Worm (Caenorhabditis elegans): Measurements from ENCODE around the gene ska-3.

DNA sequence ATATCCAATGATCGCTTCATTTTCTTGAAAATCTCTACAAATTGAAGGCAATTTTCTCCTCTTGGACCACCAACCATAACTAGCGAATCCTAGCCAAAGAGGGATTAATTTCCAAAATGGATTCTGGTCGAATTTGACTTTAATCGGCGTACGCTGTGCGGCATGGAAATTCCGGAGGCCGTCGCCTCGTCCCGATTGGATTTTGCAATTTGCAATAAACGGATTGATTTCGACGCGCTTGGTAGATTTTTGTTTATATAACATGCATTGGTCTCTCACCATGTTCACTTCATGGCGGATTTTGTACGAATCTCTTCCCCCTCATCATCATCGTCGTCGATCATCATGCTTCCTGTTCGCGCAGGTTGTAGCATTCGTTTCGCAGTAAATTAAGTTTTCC, 13.1 kb downstream of the ska-3 start:
- no peak for TF ChIP-seq ama-1 (optimal IDR thresholded peaks at IDR 0.05)
- TF ChIP-seq B0310.2 (tag; optimal IDR thresholded peaks at IDR 0.05) = no peak
- TF ChIP-seq ets-7 (tag; optimal IDR thresholded peaks at IDR 0.05) = no peak
